Worm (Caenorhabditis elegans) whole organism, L3 larva: Measurements from ENCODE around the gene pssy-1.

ENCODE experiments used
- egl-5 ChIP-seq: fragments of 150-350 bp; optimal IDR thresholded peaks from 2 replicates; lab custom pipeline; 2017; ENCODE audit warnings: missing biosample characterization, missing genetic modification reagents, missing genetic modification characterization, inconsistent platforms
- nhr-11 ChIP-seq: fragments of 150-350 bp; optimal IDR thresholded peaks from 2 replicates; lab custom pipeline; 2014; ENCODE audit warnings: missing biosample characterization, missing genetic modification characterization
- pqm-1 ChIP-seq: fragments of 150-350 bp; optimal IDR thresholded peaks from 2 replicates; lab custom pipeline; 2017; ENCODE audit warnings: missing biosample characterization, missing genetic modification characterization, inconsistent platforms

DNA sequence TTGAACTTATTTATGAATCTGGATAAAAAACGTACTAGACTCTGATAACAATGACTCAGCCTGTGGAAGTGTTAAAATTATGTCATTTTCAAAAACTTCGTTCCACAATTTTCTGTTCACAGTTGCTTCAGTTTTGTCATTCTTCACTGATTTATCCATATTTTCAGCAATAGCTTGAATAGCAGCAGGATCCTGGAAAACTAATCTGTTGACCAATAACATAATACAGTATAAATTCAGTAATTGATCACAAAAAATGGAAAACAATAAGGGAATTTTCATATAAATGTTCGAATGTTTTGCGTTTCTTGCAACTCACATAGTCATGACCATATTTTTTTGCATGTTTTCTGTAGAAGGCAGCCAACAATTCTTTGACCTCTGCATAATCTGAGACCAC is 16.9 kb upstream of the pssy-1 start:
- TF ChIP-seq nhr-11 (no peak), pqm-1 (tag; lab: Kevin White, UChicago) (no peak), egl-5 (no peak)
